Worm (Caenorhabditis elegans) whole organism, mixed stage, embryonic: ENCODE results near the gene asp-2.

Source experiments
- bed-3 ChIP-seq: fragments of 200-800 bp; sonication (Bioruptor generic); optimal IDR thresholded peaks from 3 replicates; lab custom pipeline; 2018; ENCODE audit warnings: mild to moderate bottlenecking, missing genetic modification characterization, moderate library complexity, missing compliant biosample characterization
- ces-1 ChIP-seq: fragments of 150-350 bp; optimal IDR thresholded peaks from 2 replicates; lab custom pipeline; 2014; ENCODE audit warnings: missing biosample characterization, missing genetic modification reagents, missing genetic modification characterization
- elt-1 ChIP-seq: sonication (generic microtip); optimal IDR thresholded peaks from 2 replicates; lab custom pipeline; 2017; ENCODE audit warnings: missing genetic modification characterization, mild to moderate bottlenecking, missing compliant biosample characterization, antibody characterized with exemption, moderate library complexity, borderline replicate concordance; ENCODE audit not compliant: insufficient read depth
- elt-3 ChIP-seq: fragments of 150-350 bp; optimal IDR thresholded peaks from 2 replicates; lab custom pipeline; 2014; ENCODE audit warnings: missing biosample characterization, missing genetic modification characterization
- lin-13 ChIP-seq: fragments of 150-350 bp; optimal IDR thresholded peaks from 2 replicates; lab custom pipeline; 2014; ENCODE audit warnings: missing biosample characterization, missing genetic modification characterization
- lin-32 ChIP-seq: fragments of 200-800 bp; sonication (Bioruptor generic); optimal IDR thresholded peaks from 2 replicates; lab custom pipeline; 2018; ENCODE audit warnings: mild to moderate bottlenecking, missing genetic modification characterization, missing compliant biosample characterization
- lsy-2 ChIP-seq: fragments of 150-350 bp; optimal IDR thresholded peaks from 2 replicates; lab custom pipeline; 2014; ENCODE audit warnings: missing biosample characterization, missing genetic modification characterization
- mab-5 ChIP-seq: fragments of 150-350 bp; optimal IDR thresholded peaks from 2 replicates; lab custom pipeline; 2014; ENCODE audit warnings: missing biosample characterization, missing genetic modification characterization
- nhr-12 ChIP-seq: fragments of 150-350 bp; optimal IDR thresholded peaks from 2 replicates; lab custom pipeline; 2014; ENCODE audit warnings: missing biosample characterization, missing genetic modification characterization
- nhr-237 ChIP-seq: fragments of 150-350 bp; optimal IDR thresholded peaks from 2 replicates; lab custom pipeline; 2014; ENCODE audit warnings: missing biosample characterization, missing genetic modification characterization
- nhr-76 ChIP-seq: sonication (generic microtip); optimal IDR thresholded peaks from 2 replicates; lab custom pipeline; 2017; ENCODE audit warnings: missing biosample characterization, missing genetic modification characterization
- sptf-1 ChIP-seq: sonication (generic microtip); optimal IDR thresholded peaks from 2 replicates; lab custom pipeline; 2017; ENCODE audit warnings: mild to moderate bottlenecking, missing genetic modification characterization, moderate library complexity, missing compliant biosample characterization
- unc-39 ChIP-seq: fragments of 150-350 bp; optimal IDR thresholded peaks from 2 replicates; lab custom pipeline; 2014; ENCODE audit warnings: missing biosample characterization, missing genetic modification characterization
- unc-62 ChIP-seq: fragments of 150-350 bp; optimal IDR thresholded peaks from 2 replicates; lab custom pipeline; 2014; ENCODE audit warnings: missing biosample characterization, missing genetic modification reagents, missing genetic modification characterization

DNA sequence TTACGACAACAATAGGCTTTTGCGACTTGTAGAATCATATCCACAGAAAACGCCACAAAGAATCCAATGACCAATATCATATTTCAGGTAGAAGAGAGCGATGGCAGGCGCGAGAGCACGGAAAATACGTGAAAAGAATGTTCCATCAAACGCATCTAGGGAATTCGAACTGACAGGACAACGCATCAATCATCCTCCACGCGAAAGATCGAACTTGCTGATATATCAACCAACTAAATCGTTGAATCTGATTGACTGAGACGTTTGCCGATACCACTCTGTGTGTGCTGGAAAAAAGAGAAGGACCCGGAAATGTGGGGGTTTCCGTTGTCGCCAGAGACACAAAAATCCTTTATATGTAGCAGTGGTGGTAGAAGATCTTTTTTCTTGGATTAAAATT is 15.3 kb downstream of the asp-2 start:
- no peak for TF ChIP-seq nhr-237 (tag; lab: Kevin White, UChicago)
- no peak for TF ChIP-seq sptf-1 (tag; lab: Kevin White, UChicago)
- no peak for TF ChIP-seq nhr-12 (tag; lab: Kevin White, UChicago)
- TF ChIP-seq unc-39 (tag; lab: Kevin White, UChicago), result no peak
- TF ChIP-seq elt-1 (tag; lab: Kevin White, UChicago), result peak; percentile 6
- TF ChIP-seq lin-32 (GFP tag; lab: Kevin White, UChicago), result no peak
- no peak for TF ChIP-seq ces-1
- peak; percentile 91 for TF ChIP-seq unc-62 (GFP tag; lab: Kevin White, UChicago)
- TF ChIP-seq bed-3 (GFP tag; lab: Kevin White, UChicago), result no peak
- no peak for TF ChIP-seq lin-13
- no peak for TF ChIP-seq mab-5
- TF ChIP-seq elt-3 (tag; lab: Kevin White, UChicago), result no peak
- no peak for TF ChIP-seq lsy-2
- TF ChIP-seq nhr-76 (tag; lab: Kevin White, UChicago), result no peak
